Worm (Caenorhabditis elegans): Measurements from ENCODE around the gene ceh-20.

Gene ceh-20

DNA sequence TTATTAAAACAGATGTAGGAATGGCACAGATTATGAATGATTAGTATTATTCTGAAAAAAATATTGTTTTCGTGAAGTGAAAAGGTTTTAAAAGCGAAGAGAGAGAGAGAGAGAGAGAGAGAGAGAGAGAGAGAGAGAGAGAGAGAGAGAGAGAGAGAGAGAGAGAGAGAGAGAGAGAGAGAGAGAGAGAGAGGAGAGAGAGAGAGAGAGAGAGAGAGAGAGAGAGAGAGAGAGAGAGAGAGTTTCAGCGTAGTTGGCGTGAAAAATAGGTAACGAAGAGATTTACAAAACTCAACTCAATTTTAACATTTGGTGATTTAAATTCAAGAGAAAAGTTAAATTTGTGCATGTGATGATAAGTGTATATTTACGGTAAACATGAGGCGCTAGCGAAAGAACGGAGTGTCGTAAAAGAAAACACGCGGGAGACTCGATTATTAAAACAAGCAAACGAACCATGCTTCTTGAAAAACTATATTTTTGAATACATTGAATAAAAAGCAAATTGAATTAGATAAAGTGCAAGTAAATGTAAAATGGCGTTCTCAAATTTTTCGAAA is 11.5 kb upstream of the ceh-20 start, which contains the start of gene panl-2 (continued):
- TF ChIP-seq hlh-17 (GFP tag; optimal IDR thresholded peaks at IDR 0.05; ENCODE audit: borderline replicate concordance) (no peak), dpl-1 (GFP tag; optimal IDR thresholded peaks at IDR 0.05) (peak; percentile 84 to 92 (median 89)), fkh-8 (tag; optimal IDR thresholded peaks at IDR 0.05) (peak; percentile 17), lin-14 (GFP tag; optimal IDR thresholded peaks at IDR 0.05) (peak; percentile 30), elt-3 (tag; optimal IDR thresholded peaks at IDR 0.05) (peak in 1 of 6 experiments; percentile 5), ama-1 (optimal IDR thresholded peaks at IDR 0.05) (no peak), Y116A8C.19 (tag; optimal IDR thresholded peaks at IDR 0.05; ENCODE audit: borderline replicate concordance) (no peak), ets-5 (GFP tag; IDR thresholded peaks at IDR 0.05) (no peak), fos-1 (tag; optimal IDR thresholded peaks at IDR 0.05) (no peak), isw-1 (GFP tag; IDR thresholded peaks at IDR 0.05) (peak; percentile 34), egl-27 (tag; optimal IDR thresholded peaks at IDR 0.05) (no peak), F16B12.6 (tag; optimal IDR thresholded peaks at IDR 0.05) (peak; percentile 24), aly-2 (tag; optimal IDR thresholded peaks at IDR 0.05) (no peak), ceh-90 (tag; optimal IDR thresholded peaks at IDR 0.05) (no peak), tlp-1 (tag; optimal IDR thresholded peaks at IDR 0.05) (no peak), lin-39 (tag; optimal IDR thresholded peaks at IDR 0.05) (no peak), unc-30 (tag; optimal IDR thresholded peaks at IDR 0.05) (no peak), lin-13 (GFP tag; optimal IDR thresholded peaks at IDR 0.05) (peak; percentile 12), lir-3 (tag; optimal IDR thresholded peaks at IDR 0.05; ENCODE audit: poor library complexity) (no peak), nhr-84 (tag; optimal IDR thresholded peaks at IDR 0.05) (no peak), ceh-8 (GFP tag; optimal IDR thresholded peaks at IDR 0.05) (no peak), swsn-7 (tag; optimal IDR thresholded peaks at IDR 0.05) (peak; percentile 23), snu-23 (GFP tag; optimal IDR thresholded peaks at IDR 0.05) (peak; percentile 53), sptf-1 (tag; optimal IDR thresholded peaks at IDR 0.05) (no peak), pqm-1 (tag; optimal IDR thresholded peaks at IDR 0.05) (no peak), nhr-76 (tag; optimal IDR thresholded peaks at IDR 0.05) (no peak), nhr-90 (tag; optimal IDR thresholded peaks at IDR 0.05; ENCODE audit: poor library complexity) (no peak), zip-4 (GFP tag; optimal IDR thresholded peaks at IDR 0.05) (no peak), skn-1 (tag; optimal IDR thresholded peaks at IDR 0.05) (peak; percentile 51), snpc-4 (tag; optimal IDR thresholded peaks at IDR 0.05) (no peak), C34B4.2 (tag; optimal IDR thresholded peaks at IDR 0.05) (no peak)

DNA sequence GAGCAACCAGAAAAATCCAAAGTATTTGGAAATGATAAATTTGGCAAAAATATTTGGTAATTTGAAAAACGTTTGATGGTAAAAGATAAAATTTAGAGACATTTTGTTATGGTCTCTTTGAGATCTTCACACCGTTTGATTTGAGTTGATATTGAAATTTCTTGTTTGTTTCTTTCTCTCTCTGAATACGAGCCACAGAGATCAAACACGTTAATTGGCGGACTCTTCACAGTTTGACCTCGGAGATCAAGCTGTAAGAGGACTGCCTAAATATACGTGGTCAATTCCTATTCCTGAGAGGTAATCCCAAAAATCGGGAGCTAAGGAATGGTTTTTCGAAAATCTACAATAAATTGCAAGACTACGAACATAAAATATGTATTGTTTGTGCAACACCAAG is 11.0 kb upstream of the ceh-20 start:
- no peak for TF ChIP-seq nhr-237 (tag; optimal IDR thresholded peaks at IDR 0.05)
- TF ChIP-seq dpl-1 (GFP tag; optimal IDR thresholded peaks at IDR 0.05): no peak
- no peak for TF ChIP-seq alr-1 (tag; optimal IDR thresholded peaks at IDR 0.05; ENCODE audit: borderline replicate concordance)
- no peak for TF ChIP-seq fkh-8 (tag; optimal IDR thresholded peaks at IDR 0.05)
- TF ChIP-seq C16A3.4 (tag; optimal IDR thresholded peaks at IDR 0.05): no peak
- TF ChIP-seq grh-1 (GFP tag; IDR thresholded peaks at IDR 0.05): no peak
- no peak for TF ChIP-seq unc-130 (tag; optimal IDR thresholded peaks at IDR 0.05)
- no peak for TF ChIP-seq tbx-2 (tag; optimal IDR thresholded peaks at IDR 0.05)

DNA sequence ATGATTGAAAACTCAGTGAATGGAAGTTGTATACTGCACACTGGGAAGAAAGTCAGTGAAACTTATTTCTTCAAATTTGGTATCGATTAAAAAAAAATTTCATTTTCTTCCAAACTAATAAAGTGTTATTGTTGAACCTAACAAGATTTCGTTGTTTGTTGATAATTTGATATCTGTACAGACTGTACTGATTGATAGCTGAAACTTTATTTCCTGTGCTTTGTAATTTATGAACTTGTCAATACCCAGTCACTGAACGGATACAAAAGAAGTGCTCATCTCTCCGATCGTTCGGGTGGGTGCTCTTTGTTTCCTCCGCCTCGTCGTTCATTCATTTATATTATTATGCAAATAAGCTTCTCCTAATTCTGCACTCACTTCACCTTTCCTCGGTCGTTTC is 10.6 kb upstream of the ceh-20 start, which contains the start of gene F31E3.12:
TSS of gene F31E3.12 (plus strand) at position 301 of the 400 bp plus-strand sequence.
- no peak for TF ChIP-seq nhr-47 (tag; optimal IDR thresholded peaks at IDR 0.05)
- no peak for TF ChIP-seq nhr-76 (tag; optimal IDR thresholded peaks at IDR 0.05)
- no peak for TF ChIP-seq grh-1 (GFP tag; IDR thresholded peaks at IDR 0.05)
- no peak for TF ChIP-seq nhr-11 (tag; optimal IDR thresholded peaks at IDR 0.05)
- TF ChIP-seq pag-3 (tag; optimal IDR thresholded peaks at IDR 0.05; ENCODE audit: borderline replicate concordance, insufficient read depth): no peak
- TF ChIP-seq unc-30 (tag; optimal IDR thresholded peaks at IDR 0.05): no peak
- no peak for TF ChIP-seq efl-1 (optimal IDR thresholded peaks at IDR 0.05)
- TF ChIP-seq efl-1 (GFP tag; optimal IDR thresholded peaks at IDR 0.05 in 1 of 2): no peak
- TF ChIP-seq fkh-8 (tag; optimal IDR thresholded peaks at IDR 0.05): no peak
- TF ChIP-seq fkh-10 (GFP tag; optimal IDR thresholded peaks at IDR 0.05): no peak
- TF ChIP-seq nhr-28 (tag; optimal IDR thresholded peaks at IDR 0.05): no peak
- no peak for TF ChIP-seq alr-1 (tag; optimal IDR thresholded peaks at IDR 0.05; ENCODE audit: borderline replicate concordance)
- no peak for TF ChIP-seq tlp-1 (tag; optimal IDR thresholded peaks at IDR 0.05)
- TF ChIP-seq hpl-2 (GFP tag; optimal IDR thresholded peaks at IDR 0.05): no peak
- no peak for TF ChIP-seq nhr-12 (tag; optimal IDR thresholded peaks at IDR 0.05)
- no peak for TF ChIP-seq ztf-4 (tag; optimal IDR thresholded peaks at IDR 0.05)
- TF ChIP-seq rnt-1 (tag; optimal IDR thresholded peaks at IDR 0.05): no peak
